Worm (Caenorhabditis elegans) whole organism, young adult: ENCODE results near the gene C16C8.26.

ENCODE experiments used
- ama-1 ChIP-seq, 3 experiments: fragments of 150-350 bp in 1 of 3; sonication (generic microtip) in 2 of 3; optimal IDR thresholded peaks; 2 replicates each; lab custom pipeline; 2014 to 2018; ENCODE audit warnings: missing biosample characterization in 2 of 3, missing genetic modification characterization in 2 of 3, missing genetic modification reagents in 2 of 3
- aptf-3 ChIP-seq: fragments of 200-800 bp; sonication (Bioruptor generic); IDR thresholded peaks from 2 replicates; pipeline ENCODE4 v1.3.6; 2022; ENCODE audit warnings: missing genetic modification characterization, missing compliant biosample characterization
- him-1 ChIP-seq: sonication (generic microtip); optimal IDR thresholded peaks from 2 replicates; lab custom pipeline; 2016; ENCODE audit warnings: missing genotype, missing genetic modification reagents, missing genetic modification characterization, missing compliant biosample characterization
- nfya-1 ChIP-seq: sonication (generic microtip); optimal IDR thresholded peaks from 2 replicates; lab custom pipeline; 2017; ENCODE audit warnings: antibody characterized with exemption, missing compliant biosample characterization, missing genetic modification characterization, borderline replicate concordance; ENCODE audit not compliant: insufficient read depth

DNA sequence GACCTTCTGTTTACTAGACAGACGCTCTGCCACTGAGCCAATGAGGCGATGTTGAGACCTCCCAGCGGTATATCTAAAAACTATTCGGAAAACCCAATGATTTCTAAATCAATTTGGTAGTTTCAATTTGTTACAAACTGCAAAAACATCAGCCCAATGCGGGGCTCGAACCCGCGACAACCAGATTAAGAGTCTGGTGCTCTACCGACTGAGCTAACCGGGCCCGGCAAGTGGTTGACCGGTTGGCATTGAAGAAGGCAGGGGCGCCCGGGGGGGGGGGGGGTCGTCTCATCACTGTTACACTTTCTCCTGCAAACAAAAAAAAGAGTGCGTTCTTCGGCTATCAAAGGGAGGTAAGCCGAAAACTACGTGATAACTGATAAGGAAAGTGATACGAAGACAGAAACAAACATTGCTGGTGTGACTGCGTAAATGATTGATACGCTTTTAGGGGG is 18.8 kb downstream of the C16C8.26 start:
- TF ChIP-seq him-1 (peak; percentile 93), nfya-1 (no peak), ama-1 (optimal IDR thresholded peaks at IDR 0.05; lab: Kevin White, UChicago) (no peak), ama-1 (GFP tag; optimal IDR thresholded peaks at IDR 0.05; lab: Kevin White, UChicago) (peak in 1 of 2 experiments; percentile 65), aptf-3 (GFP tag; lab: Robert Waterston, UW) (0 out of 2 replicates have a peak, but pooled peaks have one; percentile 37)
